Worm (Caenorhabditis elegans) whole organism, L3 larva: ENCODE data around the gene W02A2.8.

Source experiments
- R02D3.7 ChIP-seq: fragments of 150-350 bp; optimal IDR thresholded peaks from 2 replicates; lab custom pipeline; 2014; ENCODE audit warnings: missing biosample characterization, missing genetic modification characterization
- ceh-82 ChIP-seq: fragments of 150-350 bp; optimal IDR thresholded peaks from 2 replicates; lab custom pipeline; 2014; ENCODE audit warnings: missing biosample characterization, missing genetic modification characterization
- egl-27 ChIP-seq: sonication (generic microtip); optimal IDR thresholded peaks from 4 replicates; lab custom pipeline; 2017; ENCODE audit warnings: missing biosample characterization, missing genetic modification reagents, missing genetic modification characterization
- egl-5 ChIP-seq: fragments of 150-350 bp; optimal IDR thresholded peaks from 2 replicates; lab custom pipeline; 2017; ENCODE audit warnings: missing biosample characterization, missing genetic modification reagents, missing genetic modification characterization, inconsistent platforms
- elt-2 ChIP-seq: sonication (generic microtip); optimal IDR thresholded peaks from 2 replicates; lab custom pipeline; 2016; ENCODE audit warnings: missing genetic modification reagents, mild to moderate bottlenecking, missing genetic modification characterization, missing compliant biosample characterization
- lin-39 ChIP-seq: fragments of 150-350 bp; optimal IDR thresholded peaks from 2 replicates; lab custom pipeline; 2018; ENCODE audit warnings: missing biosample characterization, missing genetic modification reagents, missing genetic modification characterization
- mdl-1 ChIP-seq: fragments of 150-350 bp; optimal IDR thresholded peaks from 2 replicates; lab custom pipeline; 2014; ENCODE audit warnings: missing biosample characterization, missing genetic modification characterization
- nhr-25 ChIP-seq: sonication (generic microtip); optimal IDR thresholded peaks from 2 replicates; lab custom pipeline; 2017; ENCODE audit warnings: missing biosample characterization, missing genetic modification characterization
- nhr-28 ChIP-seq: fragments of 150-350 bp; optimal IDR thresholded peaks from 2 replicates; lab custom pipeline; 2014; ENCODE audit warnings: missing biosample characterization, missing genetic modification characterization
- nhr-76 ChIP-seq: fragments of 150-350 bp; sonication (generic microtip); optimal IDR thresholded peaks from 5 replicates; lab custom pipeline; 2014; ENCODE audit warnings: missing biosample characterization, missing genetic modification characterization
- skn-1 ChIP-seq: fragments of 150-350 bp; optimal IDR thresholded peaks from 2 replicates; lab custom pipeline; 2014; ENCODE audit warnings: missing biosample characterization, missing genetic modification characterization
- unc-39 ChIP-seq: sonication (generic microtip); optimal IDR thresholded peaks from 4 replicates; lab custom pipeline; 2017; ENCODE audit warnings: missing biosample characterization, missing genetic modification characterization
- unc-62 ChIP-seq: fragments of 150-350 bp; sonication (generic microtip); optimal IDR thresholded peaks from 4 replicates; lab custom pipeline; 2014; ENCODE audit warnings: missing biosample characterization, missing genetic modification reagents, missing genetic modification characterization
- ztf-4 ChIP-seq: fragments of 150-350 bp; optimal IDR thresholded peaks from 2 replicates; lab custom pipeline; 2014; ENCODE audit warnings: missing biosample characterization, missing genetic modification characterization

DNA sequence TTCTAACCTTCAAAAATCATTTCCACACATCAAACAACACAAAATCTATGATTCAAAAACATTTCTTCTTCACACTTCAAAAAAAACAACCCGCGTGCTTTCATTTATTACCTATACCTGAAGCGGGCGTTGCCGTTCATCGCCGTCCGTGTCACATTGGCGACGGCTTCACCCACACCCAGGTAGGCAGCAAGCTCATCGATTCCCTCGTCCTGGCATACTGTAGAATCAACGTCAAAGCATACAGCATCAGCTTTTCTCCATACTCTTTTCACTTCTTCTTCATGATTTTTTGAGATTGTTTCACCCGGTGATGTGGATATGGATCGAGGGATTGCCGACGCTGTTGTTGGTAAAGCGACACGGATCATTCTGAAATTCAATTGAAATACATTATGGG, 33.8 kb upstream of the W02A2.8 start:
- TF ChIP-seq egl-5 (tag; lab: Kevin White, UChicago) (no peak), elt-2 (tag; lab: Kevin White, UChicago) (no peak), nhr-25 (tag; lab: Kevin White, UChicago) (no peak), unc-39 (tag; lab: Kevin White, UChicago) (no peak), skn-1 (tag; lab: Kevin White, UChicago) (no peak), unc-62 (GFP tag; lab: Kevin White, UChicago) (no peak), ceh-82 (tag; lab: Kevin White, UChicago) (no peak), egl-27 (tag; lab: Kevin White, UChicago) (no peak), mdl-1 (tag; lab: Kevin White, UChicago) (no peak), ztf-4 (tag; lab: Kevin White, UChicago) (no peak), R02D3.7 (tag; lab: Kevin White, UChicago) (no peak), lin-39 (tag; lab: Kevin White, UChicago) (no peak), nhr-28 (tag; lab: Kevin White, UChicago) (no peak), nhr-76 (tag; lab: Kevin White, UChicago) (no peak)
